Fruit fly (Drosophila melanogaster) whole organism, pupa: ENCODE results near the gene CG2528.

Experiments
- CG10348 ChIP-seq: fragments of 200-800 bp; sonication (Bioruptor generic); IDR thresholded peaks from 2 replicates; pipeline ENCODE4 v1.3.6; 2022; ENCODE audit warnings: missing biosample characterization, missing genetic modification characterization
- CG12605 ChIP-seq: fragments of 200-800 bp; sonication (Bioruptor generic); IDR thresholded peaks from 2 replicates; pipeline ENCODE4 v1.3.6; 2022; ENCODE audit warnings: missing biosample characterization, missing genetic modification characterization
- CG13204 ChIP-seq: fragments of 200-800 bp; sonication (Bioruptor generic); optimal IDR thresholded peaks from 2 replicates; lab custom pipeline; 2018; ENCODE audit warnings: missing biosample characterization, mild to moderate bottlenecking, missing genetic modification characterization, moderate library complexity
- CG14655 ChIP-seq: fragments of 200-800 bp; sonication (Bioruptor generic); optimal IDR thresholded peaks from 3 replicates; lab custom pipeline; 2017; ENCODE audit warnings: mild to moderate bottlenecking, missing biosample characterization, missing genetic modification reagents, missing genetic modification characterization
- CG15710 ChIP-seq: fragments of 200-800 bp; sonication (Bioruptor generic); optimal IDR thresholded peaks from 2 replicates; lab custom pipeline; 2018; ENCODE audit warnings: missing biosample characterization, mild to moderate bottlenecking, missing genetic modification characterization, moderate library complexity
- CG17806 ChIP-seq: fragments of 200-800 bp; sonication (Bioruptor generic); optimal IDR thresholded peaks from 2 replicates; lab custom pipeline; 2018; ENCODE audit warnings: missing biosample characterization, mild to moderate bottlenecking, missing genetic modification characterization, moderate library complexity
- CG32121 ChIP-seq: fragments of 200-800 bp; sonication (Bioruptor generic); IDR thresholded peaks from 2 replicates; pipeline ENCODE4 v1.3.6; 2022; ENCODE audit warnings: missing biosample characterization, missing genetic modification characterization
- CG34367 ChIP-seq: fragments of 200-800 bp; sonication (Bioruptor generic); optimal IDR thresholded peaks from 2 replicates; lab custom pipeline; 2018; ENCODE audit warnings: missing biosample characterization, mild to moderate bottlenecking, missing genetic modification characterization
- CG4496 ChIP-seq: fragments of 200-800 bp; sonication (Bioruptor generic); IDR thresholded peaks from 3 replicates; pipeline ENCODE4 v1.3.6; 2022; ENCODE audit warnings: missing biosample characterization, missing genetic modification characterization
- CG8159 ChIP-seq: fragments of 200-800 bp; sonication (Bioruptor generic); optimal IDR thresholded peaks from 3 replicates; lab custom pipeline; 2018; ENCODE audit warnings: missing biosample characterization, mild to moderate bottlenecking, missing genetic modification characterization, moderate library complexity
- CG8301 ChIP-seq: fragments of 200-800 bp; sonication (Bioruptor generic); optimal IDR thresholded peaks from 2 replicates; lab custom pipeline; 2018; ENCODE audit warnings: missing biosample characterization, mild to moderate bottlenecking, missing genetic modification characterization
- CG9948 ChIP-seq: fragments of 200-800 bp; sonication (Bioruptor generic); optimal IDR thresholded peaks from 2 replicates; lab custom pipeline; 2018; ENCODE audit warnings: missing biosample characterization, mild to moderate bottlenecking, missing genetic modification characterization, moderate library complexity
- D1 ChIP-seq: fragments of 200-800 bp; sonication (Bioruptor generic); optimal IDR thresholded peaks from 2 replicates; lab custom pipeline; 2018; ENCODE audit warnings: missing biosample characterization, mild to moderate bottlenecking, missing genetic modification characterization, moderate library complexity
- EcR ChIP-seq: fragments of 200-800 bp; sonication (Bioruptor generic); optimal IDR thresholded peaks from 3 replicates; lab custom pipeline; 2019; ENCODE audit warnings: missing biosample characterization, missing genetic modification characterization, mild to moderate bottlenecking, moderate library complexity, missing genetic modification reagents
- Ets98B ChIP-seq: fragments of 200-800 bp; sonication (Bioruptor generic); IDR thresholded peaks from 2 replicates; pipeline ENCODE4 v1.3.6; 2022; ENCODE audit warnings: missing biosample characterization, missing genetic modification characterization
- Pif1A ChIP-seq: fragments of 200-800 bp; sonication (Bioruptor generic); optimal IDR thresholded peaks from 3 replicates; lab custom pipeline; 2016; ENCODE audit warnings: missing biosample characterization, missing genetic modification characterization
- Pif1B ChIP-seq: fragments of 200-800 bp; sonication (Bioruptor generic); optimal IDR thresholded peaks from 3 replicates; lab custom pipeline; 2016; ENCODE audit warnings: missing biosample characterization, missing genetic modification characterization
- Snoo ChIP-seq: fragments of 200-800 bp; sonication (Bioruptor generic); optimal IDR thresholded peaks from 3 replicates; lab custom pipeline; 2017; ENCODE audit warnings: missing biosample characterization, mild to moderate bottlenecking, missing genetic modification characterization, inconsistent platforms
- fd96Ca ChIP-seq: fragments of 200-800 bp; sonication (Bioruptor generic); IDR thresholded peaks from 3 replicates; pipeline ENCODE4 v1.3.6; 2022; ENCODE audit warnings: missing biosample characterization, missing genetic modification characterization
- gl ChIP-seq: fragments of 200-800 bp; sonication (Bioruptor generic); optimal IDR thresholded peaks from 2 replicates; lab custom pipeline; 2018; ENCODE audit warnings: missing biosample characterization, mild to moderate bottlenecking, missing genetic modification characterization
- rn ChIP-seq: fragments of 200-800 bp; sonication (Bioruptor generic); IDR thresholded peaks from 2 replicates; pipeline ENCODE4 v1.3.6; 2022; ENCODE audit warnings: missing biosample characterization, missing genetic modification characterization

Gene CG2528

dm6 chr2L:21992833-21993232 is at the start of gene CG2528:
Gene CG2528 (minus strand): TSS chr2L:21992933.
- no peak for TF ChIP-seq CG4496 (GFP tag; lab: Robert Waterston, UW)
- no peak for TF ChIP-seq rn (GFP tag; lab: Robert Waterston, UW)
- TF ChIP-seq D1: no peak
- TF ChIP-seq EcR (GFP tag; lab: Kevin White, UChicago): no peak
- no peak for TF ChIP-seq Pif1A (GFP tag; lab: Kevin White, UChicago)
- TF ChIP-seq CG13204 (GFP tag; lab: Kevin White, UChicago): no peak
- no peak for TF ChIP-seq CG12605 (GFP tag; lab: Robert Waterston, UW)
- no peak for TF ChIP-seq CG34367 (tag; lab: Kevin White, UChicago)
- TF ChIP-seq CG10348 (GFP tag; lab: Robert Waterston, UW): no peak
- no peak for TF ChIP-seq CG8301 (tag; lab: Kevin White, UChicago)
- TF ChIP-seq CG32121 (GFP tag; lab: Robert Waterston, UW): no peak
- no peak for TF ChIP-seq CG14655 (GFP tag; lab: Kevin White, UChicago)
- no peak for TF ChIP-seq Pif1B (GFP tag; lab: Kevin White, UChicago)
- TF ChIP-seq CG8159 (tag; lab: Kevin White, UChicago): no peak
- TF ChIP-seq Snoo (tag; lab: Kevin White, UChicago): no peak
- no peak for TF ChIP-seq CG15710
- TF ChIP-seq CG9948 (tag; lab: Kevin White, UChicago): no peak
- no peak for TF ChIP-seq gl (tag; lab: Kevin White, UChicago)
- no peak for TF ChIP-seq fd96Ca (GFP tag; lab: Robert Waterston, UW)

dm6 chr2L:22037560-22037959 is 44.8 kb upstream of the CG2528 start, which contains the start of gene Grl40a:
Gene Grl40a (plus strand): TSS chr2L:22037860.
- TF ChIP-seq CG32121 (GFP tag; lab: Robert Waterston, UW): no peak
- no peak for TF ChIP-seq CG15710
- no peak for TF ChIP-seq fd96Ca (GFP tag; lab: Robert Waterston, UW)
- TF ChIP-seq CG34367 (tag; lab: Kevin White, UChicago): no peak
- TF ChIP-seq EcR (GFP tag; lab: Kevin White, UChicago): no peak
- TF ChIP-seq CG8159 (tag; lab: Kevin White, UChicago): no peak
- TF ChIP-seq gl (tag; lab: Kevin White, UChicago): no peak
- TF ChIP-seq CG17806 (tag; lab: Kevin White, UChicago): no peak
- TF ChIP-seq Ets98B: no peak
- no peak for TF ChIP-seq Snoo (tag; lab: Kevin White, UChicago)
- TF ChIP-seq CG8301 (tag; lab: Kevin White, UChicago): no peak
- TF ChIP-seq Pif1B (GFP tag; lab: Kevin White, UChicago): no peak
- TF ChIP-seq CG12605 (GFP tag; lab: Robert Waterston, UW): no peak
- no peak for TF ChIP-seq Pif1A (GFP tag; lab: Kevin White, UChicago)

- TF ChIP-seq CG9948 (tag; lab: Kevin White, UChicago) (no peak), CG8301 (tag; lab: Kevin White, UChicago) (no peak), fd96Ca (GFP tag; lab: Robert Waterston, UW) (no peak), rn (GFP tag; lab: Robert Waterston, UW) (no peak), CG8159 (tag; lab: Kevin White, UChicago) (no peak), CG32121 (GFP tag; lab: Robert Waterston, UW) (no peak), Ets98B (no peak), CG4496 (GFP tag; lab: Robert Waterston, UW) (no peak), CG34367 (tag; lab: Kevin White, UChicago) (no peak), gl (tag; lab: Kevin White, UChicago) (no peak), Snoo (tag; lab: Kevin White, UChicago) (no peak), EcR (GFP tag; lab: Kevin White, UChicago) (no peak), CG10348 (GFP tag; lab: Robert Waterston, UW) (no peak)
Measured at dm6 chr2L:22036877-22037276, 44.1 kb upstream of the CG2528 start.

dm6 chr2L:22024362-22024761 is 31.6 kb upstream of the CG2528 start:
- TF ChIP-seq CG15710 (no peak), CG8159 (tag; lab: Kevin White, UChicago) (no peak), rn (GFP tag; lab: Robert Waterston, UW) (no peak), CG13204 (GFP tag; lab: Kevin White, UChicago) (no peak), Pif1A (GFP tag; lab: Kevin White, UChicago) (no peak), CG34367 (tag; lab: Kevin White, UChicago) (no peak), CG9948 (tag; lab: Kevin White, UChicago) (no peak), CG8301 (tag; lab: Kevin White, UChicago) (no peak), D1 (no peak), CG14655 (GFP tag; lab: Kevin White, UChicago) (no peak), CG10348 (GFP tag; lab: Robert Waterston, UW) (no peak), CG32121 (GFP tag; lab: Robert Waterston, UW) (peak; percentile 32; the same call in 1 of the 2 replicates), Ets98B (no peak; the same call in 1 of the 2 replicates), CG4496 (GFP tag; lab: Robert Waterston, UW) (no peak), fd96Ca (GFP tag; lab: Robert Waterston, UW) (peak; percentile 64; the same call in 2 of the 3 replicates)

- no peak for TF ChIP-seq CG12605 (GFP tag; lab: Robert Waterston, UW)
- TF ChIP-seq Pif1B (GFP tag; lab: Kevin White, UChicago): peak; percentile 18
- TF ChIP-seq rn (GFP tag; lab: Robert Waterston, UW): no peak
- no peak for TF ChIP-seq CG8159 (tag; lab: Kevin White, UChicago)
- no peak for TF ChIP-seq CG17806 (tag; lab: Kevin White, UChicago)
- TF ChIP-seq CG32121 (GFP tag; lab: Robert Waterston, UW): no peak; the same call in none of the 2 replicates
- no peak for TF ChIP-seq gl (tag; lab: Kevin White, UChicago)
- TF ChIP-seq Snoo (tag; lab: Kevin White, UChicago): no peak
- no peak for TF ChIP-seq CG34367 (tag; lab: Kevin White, UChicago)
- TF ChIP-seq CG15710: no peak
- no peak for TF ChIP-seq CG9948 (tag; lab: Kevin White, UChicago)
- no peak for TF ChIP-seq Pif1A (GFP tag; lab: Kevin White, UChicago)
- no peak for TF ChIP-seq CG4496 (GFP tag; lab: Robert Waterston, UW)
- TF ChIP-seq CG14655 (GFP tag; lab: Kevin White, UChicago): no peak
- TF ChIP-seq CG8301 (tag; lab: Kevin White, UChicago): no peak
- TF ChIP-seq fd96Ca (GFP tag; lab: Robert Waterston, UW): peak; percentile 58; the same call in 2 of the 3 replicates
- peak; percentile 5 for TF ChIP-seq CG13204 (GFP tag; lab: Kevin White, UChicago)
- TF ChIP-seq CG10348 (GFP tag; lab: Robert Waterston, UW): no peak
- TF ChIP-seq Ets98B: 0 out of 2 replicates have a peak, but pooled peaks have one; percentile 38
- no peak for TF ChIP-seq EcR (GFP tag; lab: Kevin White, UChicago)
- TF ChIP-seq D1: no peak
Measured at dm6 chr2L:22018861-22019270, 26.1 kb upstream of the CG2528 start, which contains the start of gene tio. Gene tio (plus strand): TSS chr2L:22019208.
